Fruit fly (Drosophila melanogaster): ENCODE measurements around the gene CG11811.

dm6 chr3L:10686625-10687024 is 4.2 kb upstream of the CG11811 start:
- TF ChIP-seq CTCF (optimal IDR thresholded peaks at IDR 0.05) (no peak), CG8478 (optimal IDR thresholded peaks at IDR 0.05) (no peak)

Data from S2 (cell line).